Fruit fly (Drosophila melanogaster): Measurements from ENCODE around the gene CG11563.

Gene CG11563

DNA sequence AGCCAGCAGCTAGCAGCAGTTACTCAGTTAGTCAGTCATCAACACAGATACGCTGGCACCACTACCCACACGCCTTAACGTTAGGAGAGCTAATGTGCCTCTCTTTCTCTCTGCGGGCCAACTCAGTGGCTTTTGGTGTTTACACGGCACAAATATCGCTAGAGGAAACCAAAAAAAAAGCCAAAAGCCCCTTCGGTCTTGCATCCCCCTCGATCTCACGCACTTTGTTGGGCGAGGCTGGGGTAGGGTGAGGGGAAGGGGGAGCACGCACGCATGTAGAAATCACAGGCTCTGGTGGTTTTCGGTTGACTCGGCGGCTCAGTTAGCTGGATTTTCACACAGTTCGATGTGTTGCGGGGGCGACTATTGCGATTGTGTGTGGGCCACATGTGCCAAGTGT is 14.9 kb upstream of the CG11563 start (continued):
- TF ChIP-seq YL-1 (GFP tag; optimal IDR thresholded peaks at IDR 0.05) (no peak), Sox102F (GFP tag; optimal IDR thresholded peaks at IDR 0.05) (no peak), CG16863 (GFP tag; optimal IDR thresholded peaks at IDR 0.05) (no peak), gsb-n (tag; optimal IDR thresholded peaks at IDR 0.05) (no peak), ara (GFP tag; IDR thresholded peaks at IDR 0.05) (no peak), Optix (GFP tag; IDR thresholded peaks at IDR 0.05) (no peak), CG15514 (GFP tag; optimal IDR thresholded peaks at IDR 0.05) (peak; percentile 25), Oaz (GFP tag; IDR thresholded peaks at IDR 0.05) (no peak), CG7928 (GFP tag; optimal IDR thresholded peaks at IDR 0.05) (no peak), CG8290 (GFP tag; optimal IDR thresholded peaks at IDR 0.05) (no peak), CG8290 (tag; optimal IDR thresholded peaks at IDR 0.05) (peak in 1 of 2 experiments; percentile 43), zen2 (GFP tag; IDR thresholded peaks at IDR 0.05; ENCODE audit: partially characterized antibody) (no peak), CG2116 (GFP tag; optimal IDR thresholded peaks at IDR 0.05) (no peak), Lim3 (GFP tag; IDR thresholded peaks at IDR 0.05) (no peak), z (GFP tag; IDR thresholded peaks at IDR 0.05) (no peak), sima (GFP tag; optimal IDR thresholded peaks at IDR 0.05) (no peak), ewg (GFP tag; optimal IDR thresholded peaks at IDR 0.05) (no peak), fd3F (GFP tag; optimal IDR thresholded peaks at IDR 0.05) (no peak), CG2199 (GFP tag; IDR thresholded peaks at IDR 0.05) (no peak), CG12219 (GFP tag; optimal IDR thresholded peaks at IDR 0.05) (no peak), CG30020 (tag; optimal IDR thresholded peaks at IDR 0.05) (no peak), CG11695 (GFP tag; IDR thresholded peaks at IDR 0.05) (0 out of 3 replicates have a peak, but pooled peaks have one; percentile 29), CG7556 (GFP tag; optimal IDR thresholded peaks at IDR 0.05) (no peak), psq (GFP tag; optimal IDR thresholded peaks at IDR 0.05) (no peak), pho (GFP tag; optimal IDR thresholded peaks at IDR 0.05) (no peak), klu (GFP tag; IDR thresholded peaks at IDR 0.05) (0 out of 2 replicates have a peak, but pooled peaks have one; percentile 8), PHDP (tag; optimal IDR thresholded peaks at IDR 0.05) (peak; percentile 13), ap (GFP tag; IDR thresholded peaks at IDR 0.05) (no peak), CG1529 (GFP tag; optimal IDR thresholded peaks at IDR 0.05) (no peak), otp (GFP tag; IDR thresholded peaks at IDR 0.05) (no peak), trem (tag; optimal IDR thresholded peaks at IDR 0.05) (no peak), lbe (GFP tag; optimal IDR thresholded peaks at IDR 0.05) (no peak), p53 (GFP tag; optimal IDR thresholded peaks at IDR 0.05) (no peak), lilli (GFP tag; optimal IDR thresholded peaks at IDR 0.05) (no peak), CG12769 (tag; optimal IDR thresholded peaks at IDR 0.05) (peak; percentile 82), kah (GFP tag; optimal IDR thresholded peaks at IDR 0.05) (no peak), CG11456 (GFP tag; IDR thresholded peaks at IDR 0.05) (no peak), CG13894 (tag; optimal IDR thresholded peaks at IDR 0.05) (peak; percentile 72), mam (GFP tag; optimal IDR thresholded peaks at IDR 0.05) (no peak), CG33213 (GFP tag; optimal IDR thresholded peaks at IDR 0.05) (no peak), CG12659 (GFP tag; optimal IDR thresholded peaks at IDR 0.05) (peak; percentile 16), Elba2 (GFP tag; optimal IDR thresholded peaks at IDR 0.05) (no peak), inv (GFP tag; IDR thresholded peaks at IDR 0.05; ENCODE audit: partially characterized antibody) (no peak), CG17568 (GFP tag; optimal IDR thresholded peaks at IDR 0.05) (no peak), CG9932 (GFP tag; IDR thresholded peaks at IDR 0.05) (no peak), Kr (GFP tag; optimal IDR thresholded peaks at IDR 0.05) (no peak), ci (GFP tag; IDR thresholded peaks at IDR 0.05) (peak; percentile 37; the same call in 1 of the 3 replicates), CG31365 (tag; optimal IDR thresholded peaks at IDR 0.05) (peak; percentile 14), tap (tag; optimal IDR thresholded peaks at IDR 0.05) (no peak), dimm (GFP tag; IDR thresholded peaks at IDR 0.05) (no peak), CG10543 (GFP tag; optimal IDR thresholded peaks at IDR 0.05) (peak; percentile 69), Dip3 (GFP tag; optimal IDR thresholded peaks at IDR 0.05) (no peak)
